Worm (Caenorhabditis elegans) whole organism, midembryonic: ENCODE measurements around the gene tag-164.

ENCODE experiments used
- flt-1 ChIP-seq: fragments of 200-800 bp; sonication (Bioruptor generic); IDR thresholded peaks from 2 replicates; pipeline ENCODE4 v1.3.6; 2022; ENCODE audit warnings: missing genetic modification characterization, missing compliant biosample characterization
- klf-2 ChIP-seq: fragments of 200-800 bp; sonication (Bioruptor generic); conservative IDR thresholded peaks from 2 replicates; pipeline ENCODE4 v1.3.6; 2022; ENCODE audit warnings: missing genetic modification reagents, missing genetic modification characterization, missing compliant biosample characterization

DNA sequence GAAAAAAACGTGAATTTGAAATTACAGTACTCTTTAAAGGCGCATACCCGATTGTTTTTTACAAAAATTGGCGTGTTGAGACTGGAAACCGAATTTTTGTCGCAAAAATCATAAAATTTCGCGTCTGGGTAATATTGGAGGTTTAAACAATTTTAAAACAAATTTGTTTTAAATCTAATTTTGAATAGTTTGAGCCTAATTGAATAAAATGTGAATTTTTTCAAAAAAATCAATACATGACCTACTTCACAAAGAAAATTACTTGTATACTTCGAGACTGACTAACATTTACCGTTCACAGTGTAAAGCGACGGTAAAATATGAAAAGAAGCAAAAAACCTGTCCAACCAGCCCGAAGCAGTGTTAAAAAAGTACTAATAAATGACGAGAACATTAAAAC lies 2.0 kb upstream of the tag-164 start:
- TF ChIP-seq flt-1 (no peak), klf-2 (GFP tag; lab: Robert Waterston, UW) (no peak)
